Fruit fly (Drosophila melanogaster) whole organism, embryonic: ENCODE results near the gene Gr93d.

Source experiments
- Abd-B ChIP-seq: fragments of 200-800 bp; sonication (Bioruptor generic); optimal IDR thresholded peaks from 2 replicates; lab custom pipeline; 2018; ENCODE audit warnings: missing biosample characterization, mild to moderate bottlenecking, missing genetic modification characterization, moderate library complexity
- CG10267 ChIP-seq: fragments of 200-800 bp; sonication (Bioruptor generic); optimal IDR thresholded peaks from 2 replicates; lab custom pipeline; 2018; ENCODE audit warnings: missing biosample characterization, mild to moderate bottlenecking, missing genetic modification characterization, moderate library complexity
- CG10274 ChIP-seq: fragments of 200-800 bp; sonication (Bioruptor generic); optimal IDR thresholded peaks from 3 replicates; lab custom pipeline; 2017; ENCODE audit warnings: missing biosample characterization, mild to moderate bottlenecking, missing genetic modification characterization
- CG12155 ChIP-seq: fragments of 200-800 bp; sonication (Bioruptor generic); optimal IDR thresholded peaks from 3 replicates; lab custom pipeline; 2016; ENCODE audit warnings: missing biosample characterization, missing genetic modification characterization
- CG12659 ChIP-seq: fragments of 200-800 bp; sonication (Bioruptor generic); optimal IDR thresholded peaks from 3 replicates; lab custom pipeline; 2017; ENCODE audit warnings: mild to moderate bottlenecking, missing biosample characterization, missing genetic modification reagents, missing genetic modification characterization
- CG13624 ChIP-seq: fragments of 200-800 bp; sonication (Bioruptor generic); optimal IDR thresholded peaks from 2 replicates; lab custom pipeline; 2016; ENCODE audit warnings: missing biosample characterization, missing genetic modification characterization
- CG13894 ChIP-seq: fragments of 200-800 bp; sonication (Bioruptor generic); optimal IDR thresholded peaks from 3 replicates; lab custom pipeline; 2018; ENCODE audit warnings: missing biosample characterization, mild to moderate bottlenecking, missing genetic modification characterization, moderate library complexity
- CG15479 ChIP-seq: fragments of 200-800 bp; sonication (Bioruptor generic); optimal IDR thresholded peaks from 3 replicates; lab custom pipeline; 2019; ENCODE audit warnings: missing biosample characterization, mild to moderate bottlenecking, missing genetic modification characterization, moderate library complexity
- CG15514 ChIP-seq: fragments of 200-800 bp; sonication (Bioruptor generic); optimal IDR thresholded peaks from 3 replicates; lab custom pipeline; 2017; ENCODE audit warnings: missing biosample characterization, missing genetic modification characterization, mild to moderate bottlenecking, moderate library complexity, missing genetic modification reagents
- CG15601 ChIP-seq: fragments of 200-800 bp; sonication (Bioruptor generic); optimal IDR thresholded peaks from 3 replicates; lab custom pipeline; 2019; ENCODE audit warnings: missing biosample characterization, mild to moderate bottlenecking, missing genetic modification characterization, moderate library complexity
- CG17802 ChIP-seq: fragments of 200-800 bp; sonication (Bioruptor generic); optimal IDR thresholded peaks from 2 replicates; lab custom pipeline; 2018; ENCODE audit warnings: missing biosample characterization, mild to moderate bottlenecking, missing genetic modification characterization, moderate library complexity
- CG18262 ChIP-seq: fragments of 200-800 bp; optimal IDR thresholded peaks from 3 replicates; lab custom pipeline; 2019; ENCODE audit warnings: missing biosample characterization, mild to moderate bottlenecking, missing genetic modification characterization, moderate library complexity
- CG2199 ChIP-seq: fragments of 200-800 bp; sonication (Bioruptor generic); IDR thresholded peaks from 3 replicates; pipeline ENCODE4 v1.3.6; 2022; ENCODE audit warnings: missing biosample characterization, missing genetic modification characterization
- CG2875 ChIP-seq: fragments of 200-800 bp; sonication (Bioruptor generic); optimal IDR thresholded peaks from 2 replicates; lab custom pipeline; 2017; ENCODE audit warnings: missing biosample characterization, mild to moderate bottlenecking, missing genetic modification characterization, missing genetic modification reagents
- CG30431 ChIP-seq: fragments of 200-800 bp; sonication (Bioruptor generic); optimal IDR thresholded peaks from 2 replicates; lab custom pipeline; 2017; ENCODE audit warnings: missing biosample characterization, missing genetic modification characterization
- CG3065 ChIP-seq: fragments of 200-800 bp; sonication (Bioruptor generic); optimal IDR thresholded peaks from 2 replicates; lab custom pipeline; 2016; ENCODE audit warnings: missing biosample characterization, missing genetic modification characterization
- CG32532 ChIP-seq: fragments of 200-800 bp; sonication (Bioruptor generic); IDR thresholded peaks from 2 replicates; pipeline ENCODE4 v1.3.6; 2022; ENCODE audit warnings: missing biosample characterization, missing genetic modification characterization
- CG4820 ChIP-seq: fragments of 200-800 bp; sonication (Bioruptor generic); optimal IDR thresholded peaks from 3 replicates; lab custom pipeline; 2016; ENCODE audit warnings: missing biosample characterization, missing genetic modification characterization
- CG7556 ChIP-seq: fragments of 200-800 bp; sonication (Bioruptor generic); optimal IDR thresholded peaks from 2 replicates; lab custom pipeline; 2017; ENCODE audit warnings: missing biosample characterization, mild to moderate bottlenecking, missing genetic modification characterization
- CG7928 ChIP-seq: fragments of 200-800 bp; sonication (Bioruptor generic); optimal IDR thresholded peaks from 2 replicates; lab custom pipeline; 2017; ENCODE audit warnings: missing biosample characterization, mild to moderate bottlenecking, missing genetic modification characterization
- CG8388 ChIP-seq: fragments of 200-800 bp; sonication (Bioruptor generic); optimal IDR thresholded peaks from 2 replicates; lab custom pipeline; 2019; ENCODE audit warnings: missing biosample characterization, mild to moderate bottlenecking, missing genetic modification characterization, moderate library complexity
- CG8944 ChIP-seq: fragments of 200-800 bp; sonication (Bioruptor generic); optimal IDR thresholded peaks from 3 replicates; lab custom pipeline; 2016; ENCODE audit warnings: missing biosample characterization, missing genetic modification characterization
- CrebB ChIP-seq: fragments of 200-800 bp; sonication (Bioruptor generic); optimal IDR thresholded peaks from 3 replicates; lab custom pipeline; 2018; ENCODE audit warnings: missing biosample characterization, mild to moderate bottlenecking, missing genetic modification characterization
- GATAe ChIP-seq: fragments of 200-800 bp; sonication (Bioruptor generic); conservative IDR thresholded peaks from 2 replicates; pipeline ENCODE4 v1.3.6; 2022; ENCODE audit warnings: missing biosample characterization, missing genetic modification characterization
- HmgD ChIP-seq: fragments of 200-800 bp; sonication (Bioruptor generic); optimal IDR thresholded peaks from 3 replicates; lab custom pipeline; 2016; ENCODE audit warnings: missing biosample characterization, missing genetic modification characterization
- Hsf ChIP-seq: fragments of 200-800 bp; sonication (Bioruptor generic); optimal IDR thresholded peaks from 3 replicates; lab custom pipeline; 2016; ENCODE audit warnings: missing biosample characterization, missing genetic modification characterization
- NC2α ChIP-seq: fragments of 200-800 bp; sonication (Bioruptor generic); optimal IDR thresholded peaks from 2 replicates; lab custom pipeline; 2016; ENCODE audit warnings: missing biosample characterization, missing genetic modification characterization
- Opbp ChIP-seq: fragments of 200-800 bp; sonication (Bioruptor generic); IDR thresholded peaks from 3 replicates; pipeline ENCODE4 v1.3.6; 2022; ENCODE audit warnings: missing biosample characterization, missing genetic modification characterization; ENCODE audit not compliant: partially characterized antibody
- Side ChIP-seq: fragments of 200-800 bp; sonication (Bioruptor generic); optimal IDR thresholded peaks from 2 replicates; lab custom pipeline; 2016; ENCODE audit warnings: missing biosample characterization, missing genetic modification characterization
- Sox100B ChIP-seq: fragments of 200-800 bp; sonication (Bioruptor generic); optimal IDR thresholded peaks from 3 replicates; lab custom pipeline; 2018; ENCODE audit warnings: missing biosample characterization, mild to moderate bottlenecking, missing genetic modification characterization
- aop ChIP-seq: fragments of 200-800 bp; sonication (Bioruptor generic); IDR thresholded peaks from 2 replicates; pipeline ENCODE4 v1.3.6; 2022; ENCODE audit warnings: missing biosample characterization, missing genetic modification characterization
- ap ChIP-seq: fragments of 200-800 bp; sonication (Bioruptor generic); IDR thresholded peaks from 2 replicates; pipeline ENCODE4 v1.3.6; 2022; ENCODE audit warnings: missing biosample characterization, missing genetic modification characterization
- dan ChIP-seq: fragments of 200-800 bp; sonication (Bioruptor generic); IDR thresholded peaks from 2 replicates; pipeline ENCODE4 v1.3.6; 2022; ENCODE audit warnings: missing biosample characterization, missing genetic modification characterization
- esg ChIP-seq: fragments of 200-800 bp; sonication (Bioruptor generic); conservative IDR thresholded peaks from 2 replicates; pipeline ENCODE4 v1.3.6; 2022; ENCODE audit warnings: missing biosample characterization, missing genetic modification characterization
- gfzf ChIP-seq: fragments of 200-800 bp; sonication (Bioruptor generic); optimal IDR thresholded peaks from 2 replicates; lab custom pipeline; 2016; ENCODE audit warnings: missing biosample characterization, mild to moderate bottlenecking, missing genetic modification characterization, moderate library complexity
- kah ChIP-seq: fragments of 200-800 bp; sonication (Bioruptor generic); optimal IDR thresholded peaks from 2 replicates; lab custom pipeline; 2018; ENCODE audit warnings: missing biosample characterization, mild to moderate bottlenecking, missing genetic modification characterization
- nerfin-2 ChIP-seq: fragments of 200-800 bp; sonication (Bioruptor generic); IDR thresholded peaks from 2 replicates; pipeline ENCODE4 v1.3.6; 2022; ENCODE audit warnings: missing biosample characterization, missing genetic modification characterization; ENCODE audit not compliant: partially characterized antibody
- nmo ChIP-seq: fragments of 200-800 bp; sonication (Bioruptor generic); optimal IDR thresholded peaks from 2 replicates; lab custom pipeline; 2018; ENCODE audit warnings: missing biosample characterization, mild to moderate bottlenecking, missing genetic modification characterization, moderate library complexity
- peb ChIP-seq: fragments of 200-800 bp; sonication (Bioruptor generic); IDR thresholded peaks from 2 replicates; pipeline ENCODE4 v1.3.6; 2022; ENCODE audit warnings: missing biosample characterization, missing genetic modification characterization
- pfk ChIP-seq: fragments of 200-800 bp; sonication (Bioruptor generic); optimal IDR thresholded peaks from 2 replicates; lab custom pipeline; 2018; ENCODE audit warnings: missing biosample characterization, mild to moderate bottlenecking, missing genetic modification characterization, moderate library complexity
- pita ChIP-seq: fragments of 200-800 bp; sonication (Bioruptor generic); optimal IDR thresholded peaks from 2 replicates; lab custom pipeline; 2017; ENCODE audit warnings: missing biosample characterization, mild to moderate bottlenecking, missing genetic modification characterization
- prd ChIP-seq, 3 experiments: fragments of >200 bp in 2 of 3; fragments of 200-800 bp in 1 of 3; sonication (Bioruptor generic) in 1 of 3; optimal IDR thresholded peaks in 2 of 3; IDR thresholded peaks in 1 of 3; 2 replicates in 2 of 3; 3 replicates in 1 of 3; pipeline versions ENCODE4 v1.3.6 to Lab custom; 2017 to 2022; ENCODE audit warnings: missing biosample characterization in 1 of 3, missing genetic modification characterization in 1 of 3
- rib ChIP-seq: fragments of 200-800 bp; sonication (Bioruptor generic); IDR thresholded peaks from 2 replicates; pipeline ENCODE4 v1.3.6; 2022; ENCODE audit warnings: missing biosample characterization, missing genetic modification characterization
- row ChIP-seq: fragments of 200-800 bp; sonication (Bioruptor generic); IDR thresholded peaks from 3 replicates; pipeline ENCODE4 v1.3.6; 2022; ENCODE audit warnings: missing biosample characterization, missing genetic modification characterization
- run ChIP-seq: fragments of 200-800 bp; sonication (Bioruptor generic); optimal IDR thresholded peaks from 3 replicates; lab custom pipeline; 2018; ENCODE audit warnings: missing biosample characterization, mild to moderate bottlenecking, missing genetic modification characterization
- sens-2 ChIP-seq: fragments of 200-800 bp; sonication (Bioruptor generic); IDR thresholded peaks from 2 replicates; pipeline ENCODE4 v1.3.6; 2022; ENCODE audit warnings: missing biosample characterization, missing genetic modification characterization
- tna ChIP-seq: fragments of 200-800 bp; sonication (Bioruptor generic); IDR thresholded peaks from 2 replicates; pipeline ENCODE4 v1.3.6; 2022; ENCODE audit warnings: missing biosample characterization, missing genetic modification characterization; ENCODE audit not compliant: partially characterized antibody
- trem ChIP-seq: fragments of 200-800 bp; optimal IDR thresholded peaks from 3 replicates; lab custom pipeline; 2019; ENCODE audit warnings: missing biosample characterization, mild to moderate bottlenecking, missing genetic modification characterization, moderate library complexity
- yki ChIP-seq: fragments of >200 bp; optimal IDR thresholded peaks from 3 replicates; lab custom pipeline; 2018

Gene Gr93d

dm6 chr3R:21862137-21862850, 15.8 kb upstream of the Gr93d start (continued):
- peak; percentile 47; the same call in 2 of the 3 replicates for TF ChIP-seq CG2199 (GFP tag; lab: Robert Waterston, UW)
- TF ChIP-seq CG15479 (GFP tag; lab: Kevin White, UChicago): no peak
- peak; percentile 37 for TF ChIP-seq CG12155 (GFP tag; lab: Kevin White, UChicago)
- TF ChIP-seq rib: no peak
- TF ChIP-seq dan: no peak
- peak; percentile 90 for TF ChIP-seq CG7556 (GFP tag; lab: Kevin White, UChicago)
- no peak for TF ChIP-seq pita (GFP tag; lab: Kevin White, UChicago)
- TF ChIP-seq CG17802 (tag; lab: Kevin White, UChicago): peak; percentile 34
- TF ChIP-seq NC2α (GFP tag; lab: Kevin White, UChicago): no peak
- no peak for TF ChIP-seq tna (GFP tag; lab: Robert Waterston, UW)
- peak; percentile 67 for TF ChIP-seq Abd-B (GFP tag; lab: Kevin White, UChicago)
- TF ChIP-seq CrebB (tag; lab: Kevin White, UChicago): peak; percentile 62
- TF ChIP-seq CG10267 (tag; lab: Kevin White, UChicago): peak; percentile 56
- TF ChIP-seq CG30431: peak; percentile 57
- peak; percentile 91 for TF ChIP-seq CG15601
- TF ChIP-seq CG15514 (GFP tag; lab: Kevin White, UChicago): no peak
- TF ChIP-seq esg: peak; percentile 65
- TF ChIP-seq CG4820: peak; percentile 75
- TF ChIP-seq ap: peak; percentile 69
- TF ChIP-seq CG13894: no peak
- TF ChIP-seq prd (optimal IDR thresholded peaks at IDR 0.05; lab: Kevin White, UChicago): no peak
- peak; percentile 77 for TF ChIP-seq prd (GFP tag; IDR thresholded peaks at IDR 0.05; lab: Robert Waterston, UW)
- peak; percentile 83 for TF ChIP-seq run
- peak; percentile 95 for TF ChIP-seq CG8388 (GFP tag; lab: Kevin White, UChicago)
- no peak for TF ChIP-seq CG7928 (GFP tag; lab: Kevin White, UChicago)
- TF ChIP-seq Opbp (GFP tag; lab: Robert Waterston, UW): no peak
- TF ChIP-seq aop (GFP tag; lab: Robert Waterston, UW): 0 out of 2 replicates have a peak, but pooled peaks have one; percentile 42
- no peak for TF ChIP-seq CG13624 (GFP tag; lab: Kevin White, UChicago)
- TF ChIP-seq nmo (GFP tag; lab: Kevin White, UChicago): peak; percentile 82
- no peak for TF ChIP-seq yki (lab: Kevin White, UChicago)
- peak; percentile 73 for TF ChIP-seq Sox100B (GFP tag; lab: Kevin White, UChicago)
- no peak for TF ChIP-seq GATAe (GFP tag; lab: Robert Waterston, UW)
- TF ChIP-seq sens-2: peak; percentile 80
- TF ChIP-seq kah (GFP tag; lab: Kevin White, UChicago): peak; percentile 43
- peak; percentile 79 for TF ChIP-seq row (GFP tag; lab: Robert Waterston, UW)
- no peak for TF ChIP-seq pfk (GFP tag; lab: Kevin White, UChicago)
- TF ChIP-seq CG10274 (GFP tag; lab: Kevin White, UChicago): no peak
- peak; percentile 36 for TF ChIP-seq Side (GFP tag; lab: Kevin White, UChicago)
- TF ChIP-seq CG32532: no peak
- TF ChIP-seq CG8944 (GFP tag; lab: Kevin White, UChicago): peak; percentile 39
- TF ChIP-seq gfzf (GFP tag; lab: Kevin White, UChicago): no peak
- TF ChIP-seq CG12659 (GFP tag; lab: Kevin White, UChicago): peak; percentile 68
- peak; percentile 67 for TF ChIP-seq peb (GFP tag; lab: Robert Waterston, UW)
- peak; percentile 92 for TF ChIP-seq CG18262 (tag; lab: Kevin White, UChicago)
- TF ChIP-seq CG2875: peak; percentile 94
- TF ChIP-seq trem (tag; lab: Kevin White, UChicago): peak; percentile 71
- TF ChIP-seq Hsf: peak; percentile 55
- TF ChIP-seq nerfin-2 (GFP tag; lab: Robert Waterston, UW): no peak
- TF ChIP-seq HmgD (GFP tag; lab: Kevin White, UChicago): no peak
- peak; percentile 16 for TF ChIP-seq CG3065 (GFP tag; lab: Kevin White, UChicago)
